Worm (Caenorhabditis elegans) whole organism, dauer: ENCODE measurements around the gene try-1.
"Not testable (repeated sequence)": the region's sequence is repeated elsewhere in the genome, so short reads cannot be mapped to it uniquely, and the experiment has no call there.

Experiments
- unc-62 ChIP-seq: sonication (generic microtip); optimal IDR thresholded peaks from 2 replicates; lab custom pipeline; 2017; ENCODE audit warnings: missing biosample characterization, missing genetic modification reagents, missing genetic modification characterization

try-1 gene

DNA sequence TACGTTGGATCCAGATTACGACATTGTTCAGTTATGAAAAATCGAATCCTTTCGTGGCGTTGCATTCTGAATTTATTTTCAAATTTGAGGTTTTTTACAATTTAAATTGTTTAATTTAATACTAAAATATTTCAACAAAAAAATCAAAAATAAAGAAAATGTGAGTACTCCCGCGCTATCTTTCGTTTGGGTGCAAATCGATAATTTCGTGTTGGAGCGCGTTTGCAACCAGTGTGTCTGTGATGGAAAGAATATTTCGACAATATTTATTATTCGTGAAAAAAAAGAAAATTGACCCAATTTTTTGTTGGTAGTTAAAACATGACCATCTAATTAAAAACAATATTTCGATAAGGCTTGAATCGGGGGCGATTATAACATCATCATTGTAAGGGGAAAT, 47.3 kb downstream of the try-1 start, which contains the start of gene R05F9.9:
R05F9.9 (minus strand) TSS at position 66 of the 400 bp plus-strand sequence.
- no peak for TF ChIP-seq unc-62 (GFP tag; lab: Kevin White, UChicago)

DNA sequence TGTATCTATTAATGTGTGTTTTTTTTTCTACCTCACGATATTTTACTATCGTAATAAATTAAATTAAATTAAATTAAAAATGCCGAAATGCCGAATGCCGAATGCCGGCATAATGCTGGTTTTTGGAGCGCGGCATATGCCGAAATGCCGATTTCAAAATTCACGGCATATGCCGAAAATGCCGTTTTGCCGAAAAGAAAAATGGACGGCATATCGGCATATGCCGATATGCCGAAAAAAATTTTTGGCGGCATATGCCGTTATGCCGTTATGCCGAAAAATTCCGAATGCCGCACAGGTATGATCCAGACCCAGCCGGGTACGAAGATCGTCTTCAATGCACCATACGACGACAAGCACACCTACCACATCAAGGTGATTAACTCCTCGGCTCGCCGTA, 50.8 kb downstream of the try-1 start, which contains the start of gene msp-32:
msp-32 (plus strand) TSS at position 301 of the 400 bp plus-strand sequence.
- TF ChIP-seq unc-62 (GFP tag; lab: Kevin White, UChicago) = not testable (repeated sequence)
